Fruit fly (Drosophila melanogaster): ENCODE data around the gene CG7564.
A peak's percentile ranks its signal among the peaks of the same experiment; 100 is the strongest.

CG7564 gene

DNA sequence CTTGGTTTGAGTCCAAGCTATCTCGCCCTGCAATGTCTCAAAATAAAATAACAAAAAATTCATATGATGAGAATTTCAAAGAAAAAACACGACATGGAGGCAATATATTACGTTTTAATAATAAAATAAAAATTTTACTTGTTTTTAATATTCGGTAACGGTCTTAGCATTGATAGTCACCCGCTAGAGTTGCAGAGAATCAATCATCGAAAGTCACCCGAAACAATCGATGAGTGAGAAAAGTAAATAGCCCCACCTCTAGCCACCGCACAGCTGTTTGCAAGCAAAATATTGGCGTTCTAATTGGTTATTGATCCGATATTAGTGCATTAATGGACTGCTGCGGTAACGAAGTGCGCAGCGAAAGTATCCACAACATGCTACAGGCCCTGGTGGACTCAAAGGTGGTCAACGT is 38.1 kb upstream of the CG7564 start, which contains the start of gene CG34250 (continued):
- peak; percentile 4 for TF ChIP-seq ey (GFP tag; optimal IDR thresholded peaks at IDR 0.05)

DNA sequence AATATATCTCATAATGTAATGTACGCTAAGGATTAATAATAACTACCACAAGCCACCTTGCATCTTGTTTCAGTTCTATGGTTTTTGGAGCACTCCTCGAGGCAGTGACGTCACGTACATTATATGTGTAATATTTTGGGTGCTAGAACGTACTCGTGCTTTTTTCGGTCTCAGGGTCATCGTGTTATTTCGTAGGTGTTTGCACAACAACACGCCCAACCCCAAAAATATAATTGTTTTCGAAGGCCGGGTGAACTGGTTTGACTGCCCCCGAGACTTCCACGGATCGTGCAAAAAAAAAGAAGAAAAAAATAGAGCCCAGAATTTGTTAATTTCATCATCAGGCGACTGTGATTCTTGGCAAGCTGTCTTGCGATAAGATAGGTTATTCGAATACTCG is 37.6 kb upstream of the CG7564 start:
- TF ChIP-seq brk (GFP tag; optimal IDR thresholded peaks at IDR 0.05) (no peak), rgr (GFP tag; optimal IDR thresholded peaks at IDR 0.05) (no peak), N (GFP tag; optimal IDR thresholded peaks at IDR 0.05) (no peak), sv (GFP tag; optimal IDR thresholded peaks at IDR 0.05) (no peak), CG32264 (GFP tag; optimal IDR thresholded peaks at IDR 0.05) (no peak), dl (GFP tag; optimal IDR thresholded peaks at IDR 0.05; ENCODE audit: insufficient read depth in 1 of 2, partially characterized antibody in 2 of 2) (no peak)

DNA sequence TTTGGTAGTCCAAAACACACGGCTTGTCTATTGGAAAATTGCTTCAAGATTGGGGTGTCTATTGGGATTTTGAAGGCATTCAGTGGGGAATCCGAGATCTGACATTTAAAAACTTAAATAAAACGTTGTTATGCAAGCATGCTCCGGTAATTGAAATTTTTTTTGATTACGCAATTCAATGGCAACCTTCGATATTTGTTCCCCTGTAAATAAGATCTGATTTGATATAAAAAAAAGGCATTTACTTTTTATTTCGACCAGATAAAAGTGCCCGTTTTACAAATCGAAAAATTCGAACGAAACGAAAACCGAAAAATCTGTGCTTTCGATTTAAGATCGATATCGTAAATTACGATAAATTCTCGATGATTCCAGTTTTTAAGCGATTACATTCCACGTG is 35.3 kb upstream of the CG7564 start, which contains the start of the genes CG13733 and qjt:
TSS of gene CG13733 (minus strand) at position 101 of the 400 bp plus-strand sequence.
TSS of gene qjt (plus strand) at position 271 of the 400 bp plus-strand sequence.
- TF ChIP-seq usp (GFP tag; optimal IDR thresholded peaks at IDR 0.05) (no peak), Hr83 (GFP tag; optimal IDR thresholded peaks at IDR 0.05; ENCODE audit: poor library complexity, severe bottlenecking) (no peak), CG32264 (GFP tag; optimal IDR thresholded peaks at IDR 0.05) (no peak)

DNA sequence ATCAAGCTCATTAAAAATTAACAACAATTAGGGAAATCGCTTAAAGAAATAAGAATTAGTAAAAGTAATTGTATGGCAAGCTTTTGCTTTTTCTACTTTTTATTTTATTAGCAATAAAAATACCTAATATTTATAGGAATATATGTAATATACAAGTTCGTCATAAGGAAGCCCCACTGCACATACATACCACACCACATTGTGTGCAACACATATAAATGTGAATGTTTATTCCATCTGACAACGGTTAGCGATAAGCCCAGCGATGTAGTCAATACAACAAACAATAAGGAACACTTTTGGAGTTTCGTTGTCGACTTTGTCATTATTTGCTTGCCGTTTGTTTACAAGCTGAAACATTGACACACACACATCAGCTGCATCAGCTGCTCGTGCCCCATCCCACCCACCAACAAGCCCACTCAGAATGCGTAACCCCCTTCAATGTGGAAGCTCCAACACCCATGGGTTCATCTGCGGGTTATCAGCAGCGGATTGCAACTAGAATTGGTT is 28.8 kb upstream of the CG7564 start:
- TF ChIP-seq GATAd (GFP tag; optimal IDR thresholded peaks at IDR 0.05): no peak
- TF ChIP-seq Hnf4 (GFP tag; optimal IDR thresholded peaks at IDR 0.05): peak; percentile 60
- no peak for TF ChIP-seq Rel (GFP tag; optimal IDR thresholded peaks at IDR 0.05)
- TF ChIP-seq Rel (tag; optimal IDR thresholded peaks at IDR 0.05): peak; percentile 49
- TF ChIP-seq HLH106 (tag; optimal IDR thresholded peaks at IDR 0.05): peak; percentile 36
- no peak for TF ChIP-seq Hr78 (GFP tag; optimal IDR thresholded peaks at IDR 0.05)
- TF ChIP-seq CG9705 (GFP tag; optimal IDR thresholded peaks at IDR 0.05): peak; percentile 63
- TF ChIP-seq woc (GFP tag; optimal IDR thresholded peaks at IDR 0.05): peak; percentile 34
- TF ChIP-seq CrebA (GFP tag; optimal IDR thresholded peaks at IDR 0.05; ENCODE audit: borderline replicate concordance): no peak
- peak; percentile 25 for TF ChIP-seq sage (GFP tag; optimal IDR thresholded peaks at IDR 0.05)
- TF ChIP-seq dmrt93B (GFP tag; optimal IDR thresholded peaks at IDR 0.05): peak; percentile 46
- TF ChIP-seq dl (GFP tag; optimal IDR thresholded peaks at IDR 0.05; ENCODE audit: insufficient read depth in 1 of 2, partially characterized antibody in 2 of 2): no peak
- TF ChIP-seq Sp1 (GFP tag; optimal IDR thresholded peaks at IDR 0.05): peak; percentile 50
- TF ChIP-seq Mio (GFP tag; optimal IDR thresholded peaks at IDR 0.05): no peak
- no peak for TF ChIP-seq Myc (optimal IDR thresholded peaks at IDR 0.05)
- peak; percentile 35 for TF ChIP-seq sv (GFP tag; optimal IDR thresholded peaks at IDR 0.05)
- TF ChIP-seq brk (GFP tag; optimal IDR thresholded peaks at IDR 0.05): peak; percentile 38
- peak; percentile 8 for TF ChIP-seq tai (GFP tag; optimal IDR thresholded peaks at IDR 0.05)
- no peak for TF ChIP-seq jim (GFP tag; optimal IDR thresholded peaks at IDR 0.05)
- TF ChIP-seq dsf (GFP tag; optimal IDR thresholded peaks at IDR 0.05; ENCODE audit: borderline replicate concordance): no peak
- TF ChIP-seq rgr (GFP tag; optimal IDR thresholded peaks at IDR 0.05): peak; percentile 78
- TF ChIP-seq h (GFP tag; optimal IDR thresholded peaks at IDR 0.05): peak; percentile 77
- peak; percentile 28 for TF ChIP-seq br (GFP tag; optimal IDR thresholded peaks at IDR 0.05)
- TF ChIP-seq OdsH (GFP tag; optimal IDR thresholded peaks at IDR 0.05): peak; percentile 28
- no peak for TF ChIP-seq lola (GFP tag; optimal IDR thresholded peaks at IDR 0.05)
- TF ChIP-seq pan (optimal IDR thresholded peaks at IDR 0.05): no peak
- TF ChIP-seq Hr83 (GFP tag; optimal IDR thresholded peaks at IDR 0.05; ENCODE audit: poor library complexity, severe bottlenecking): peak; percentile 52
- TF ChIP-seq Jra (GFP tag; optimal IDR thresholded peaks at IDR 0.05): peak; percentile 58
- no peak for TF ChIP-seq Abd-B (GFP tag; optimal IDR thresholded peaks at IDR 0.05)
- TF ChIP-seq CG32264 (GFP tag; optimal IDR thresholded peaks at IDR 0.05): no peak
- TF ChIP-seq Dif (GFP tag; optimal IDR thresholded peaks at IDR 0.05; ENCODE audit: partially characterized antibody): no peak
- no peak for TF ChIP-seq Dfd (GFP tag; optimal IDR thresholded peaks at IDR 0.05)
- peak; percentile 62 for TF ChIP-seq fru (GFP tag; optimal IDR thresholded peaks at IDR 0.05)
- peak; percentile 30 for TF ChIP-seq ey (GFP tag; optimal IDR thresholded peaks at IDR 0.05)
- TF ChIP-seq foxo (GFP tag; optimal IDR thresholded peaks at IDR 0.05): peak in 1 of 2 experiments; percentile 70
- no peak for TF ChIP-seq usp (GFP tag; optimal IDR thresholded peaks at IDR 0.05)
- TF ChIP-seq N (GFP tag; optimal IDR thresholded peaks at IDR 0.05): no peak
- TF ChIP-seq Vsx2 (GFP tag; optimal IDR thresholded peaks at IDR 0.05; ENCODE audit: partially characterized antibody): no peak
- TF ChIP-seq psq (GFP tag; optimal IDR thresholded peaks at IDR 0.05): peak; percentile 40
